Fruit fly (Drosophila melanogaster): Measurements from ENCODE around the gene ttk.
A peak's percentile ranks its signal among the peaks of the same experiment; 100 is the strongest.

Gene ttk

DNA sequence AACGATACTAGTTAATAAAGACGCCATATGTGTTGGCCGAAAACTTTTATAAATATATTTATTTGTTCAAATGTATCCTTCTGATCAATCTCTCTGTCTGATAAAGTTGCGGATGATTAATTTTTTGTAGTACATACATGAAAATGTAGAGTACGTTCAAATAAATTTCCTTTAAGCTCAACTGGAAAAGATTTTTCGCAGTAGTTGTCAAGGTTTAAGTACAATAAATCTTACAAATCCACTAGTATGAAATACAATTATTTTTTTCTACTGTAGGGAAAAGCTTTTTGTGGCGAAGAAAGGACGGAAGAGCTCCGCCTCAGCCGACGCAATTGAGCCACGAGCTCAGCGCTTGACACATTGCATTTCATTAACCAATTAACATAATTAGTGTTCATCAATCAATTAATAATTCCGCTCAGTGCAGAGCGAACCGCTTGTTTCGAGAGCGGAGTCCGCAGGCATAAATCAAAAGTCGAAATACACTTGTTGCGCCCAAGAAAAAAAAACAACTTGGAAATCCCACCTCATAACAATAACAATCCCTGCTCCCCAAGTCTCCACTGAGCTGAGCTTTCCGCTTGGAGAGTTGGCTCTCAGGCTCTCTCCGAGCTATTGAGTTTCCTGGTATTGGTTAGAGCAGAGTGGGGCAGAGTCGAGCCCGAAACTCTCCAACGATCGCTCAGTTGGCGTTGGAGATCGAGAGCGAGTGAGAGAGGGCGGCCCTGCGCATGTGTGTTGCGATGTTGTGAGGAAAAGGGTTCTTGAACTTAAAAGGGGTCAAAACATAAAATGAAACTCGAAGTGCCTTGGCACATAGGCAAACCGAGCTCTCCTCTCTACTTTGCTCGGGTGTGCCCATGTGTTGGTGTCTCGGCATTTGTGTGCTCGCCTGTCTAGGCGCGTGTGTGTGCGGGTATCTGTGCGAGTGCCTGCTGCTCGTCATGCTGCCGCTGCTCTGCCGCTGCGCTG lies 24.7 kb upstream of the ttk start (continued):
- TF ChIP-seq CG12769 (tag; optimal IDR thresholded peaks at IDR 0.05) (peak; percentile 2), CG13894 (tag; optimal IDR thresholded peaks at IDR 0.05) (no peak), Xbp1 (GFP tag; optimal IDR thresholded peaks at IDR 0.05) (no peak), CG13287 (GFP tag; IDR thresholded peaks at IDR 0.05; ENCODE audit: partially characterized antibody) (no peak), Hmr (GFP tag; optimal IDR thresholded peaks at IDR 0.05) (no peak), Hey (tag; optimal IDR thresholded peaks at IDR 0.05) (no peak), grau (tag; optimal IDR thresholded peaks at IDR 0.05) (peak; percentile 64), Doc2 (GFP tag; IDR thresholded peaks at IDR 0.05) (no peak), CG7839 (tag; optimal IDR thresholded peaks at IDR 0.05) (no peak), tll (GFP tag; optimal IDR thresholded peaks at IDR 0.05) (no peak), CG4282 (GFP tag; optimal IDR thresholded peaks at IDR 0.05) (no peak), Gug (GFP tag; IDR thresholded peaks at IDR 0.05) (no peak), CG17385 (GFP tag; optimal IDR thresholded peaks at IDR 0.05) (peak; percentile 10), CG12942 (GFP tag; optimal IDR thresholded peaks at IDR 0.05) (no peak), pzg (GFP tag; optimal IDR thresholded peaks at IDR 0.05) (no peak), knrl (GFP tag; IDR thresholded peaks at IDR 0.05; ENCODE audit: partially characterized antibody) (no peak), CoRest (tag; optimal IDR thresholded peaks at IDR 0.05) (peak; percentile 11), al (GFP tag; IDR thresholded peaks at IDR 0.05) (no peak), ATbp (GFP tag; optimal IDR thresholded peaks at IDR 0.05) (peak; percentile 18), CG1792 (GFP tag; optimal IDR thresholded peaks at IDR 0.05) (no peak), CG3847 (GFP tag; IDR thresholded peaks at IDR 0.05) (no peak), CG7745 (tag; optimal IDR thresholded peaks at IDR 0.05) (peak; percentile 16), Lpt (GFP tag; optimal IDR thresholded peaks at IDR 0.05) (no peak), CG9817 (tag; optimal IDR thresholded peaks at IDR 0.05) (no peak), Ptx1 (GFP tag; IDR thresholded peaks at IDR 0.05) (no peak), crol (GFP tag; IDR thresholded peaks at IDR 0.05) (0 out of 2 replicates have a peak, but pooled peaks have one; percentile 42), CG9727 (GFP tag; optimal IDR thresholded peaks at IDR 0.05) (no peak), fd64A (GFP tag; optimal IDR thresholded peaks at IDR 0.05) (no peak)

DNA sequence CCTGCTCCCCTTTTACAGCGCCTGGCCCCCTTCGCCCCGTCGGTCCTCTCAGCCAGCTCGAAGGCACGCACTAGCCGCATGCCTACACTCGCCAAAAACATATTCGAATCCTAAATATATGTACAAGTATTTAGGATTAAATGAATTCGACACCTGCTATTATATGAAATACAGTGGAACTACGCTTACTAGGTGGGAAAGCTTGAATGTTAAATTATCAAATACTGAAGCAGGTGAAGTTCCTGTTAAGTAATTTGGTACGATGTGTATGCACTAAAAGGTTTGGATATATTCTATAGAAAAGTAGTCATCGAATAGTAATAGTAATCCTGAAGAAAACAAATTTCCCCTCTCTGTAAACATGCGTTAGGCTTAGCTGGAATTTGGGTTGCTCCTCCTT lies 23.9 kb upstream of the ttk start:
- no peak for TF ChIP-seq Ravus (GFP tag; IDR thresholded peaks at IDR 0.05)
- peak; percentile 35; the same call in 1 of the 2 replicates for TF ChIP-seq CG31441 (GFP tag; IDR thresholded peaks at IDR 0.05)
- TF ChIP-seq Atf-2 (GFP tag; optimal IDR thresholded peaks at IDR 0.05) = no peak
- TF ChIP-seq Myb (GFP tag; optimal IDR thresholded peaks at IDR 0.05) = no peak
- TF ChIP-seq Dek (tag; optimal IDR thresholded peaks at IDR 0.05) = no peak
- TF ChIP-seq CG1602 (GFP tag; optimal IDR thresholded peaks at IDR 0.05) = peak; percentile 21
- peak; percentile 7 for TF ChIP-seq stwl (tag; optimal IDR thresholded peaks at IDR 0.05)
- TF ChIP-seq lilli (GFP tag; optimal IDR thresholded peaks at IDR 0.05) = peak; percentile 9
- no peak for TF ChIP-seq Hmr (GFP tag; optimal IDR thresholded peaks at IDR 0.05)
- TF ChIP-seq CG1024 (GFP tag; IDR thresholded peaks at IDR 0.05) = no peak
- peak; percentile 59 for TF ChIP-seq CG2712 (tag; optimal IDR thresholded peaks at IDR 0.05)
- TF ChIP-seq fd64A (GFP tag; optimal IDR thresholded peaks at IDR 0.05) = no peak
- TF ChIP-seq disco-r (GFP tag; optimal IDR thresholded peaks at IDR 0.05) = no peak
- no peak for TF ChIP-seq Jarid2 (GFP tag; optimal IDR thresholded peaks at IDR 0.05)
- peak; percentile 2 for TF ChIP-seq Blimp-1 (GFP tag; optimal IDR thresholded peaks at IDR 0.05)
- TF ChIP-seq CG4424 (GFP tag; optimal IDR thresholded peaks at IDR 0.05) = peak; percentile 45
- peak; percentile 9 for TF ChIP-seq Mes4 (GFP tag; optimal IDR thresholded peaks at IDR 0.05)
- TF ChIP-seq sens (GFP tag) = peak; percentile 82
- TF ChIP-seq CG2202 (tag; optimal IDR thresholded peaks at IDR 0.05) = peak; percentile 25
- TF ChIP-seq gem (tag; optimal IDR thresholded peaks at IDR 0.05) = peak; percentile 56
- TF ChIP-seq CG10979 (tag; optimal IDR thresholded peaks at IDR 0.05) = peak; percentile 70
- no peak for TF ChIP-seq CG9215 (GFP tag; IDR thresholded peaks at IDR 0.05)
- peak; percentile 30 for TF ChIP-seq grau (tag; optimal IDR thresholded peaks at IDR 0.05)
- TF ChIP-seq Med (GFP tag) = peak; percentile 86

Data from whole organism, embryonic.